Fruit fly (Drosophila melanogaster) Kc167 (cell line): ENCODE results near the gene Mrtf.

Source experiments
- Myc ChIP-seq: fragments of >200 bp; optimal IDR thresholded peaks from 2 replicates; lab custom pipeline; 2017; ENCODE audit warnings: missing external identifiers
- Sin3A ChIP-seq: fragments of >200 bp; optimal IDR thresholded peaks from 2 replicates; lab custom pipeline; 2018; ENCODE audit warnings: missing external identifiers
- h ChIP-seq: fragments of >200 bp; optimal IDR thresholded peaks from 3 replicates; lab custom pipeline; 2018; ENCODE audit warnings: missing external identifiers
- insv ChIP-seq: fragments of >200 bp; optimal IDR thresholded peaks from 3 replicates; lab custom pipeline; 2018; ENCODE audit warnings: missing external identifiers
- psq ChIP-seq: fragments of >200 bp; optimal IDR thresholded peaks from 2 replicates; lab custom pipeline; 2017; ENCODE audit warnings: missing external identifiers
- ttk ChIP-seq: sonication (Bioruptor generic); optimal IDR thresholded peaks from 2 replicates; lab custom pipeline; 2017; ENCODE audit warnings: missing external identifiers

Gene Mrtf

dm6 chr3L:2795363-2795957 is 29.1 kb upstream of the Mrtf start:
- TF ChIP-seq psq (lab: Kevin White, UChicago) = no peak
- no peak for TF ChIP-seq h (lab: Kevin White, UChicago)
- TF ChIP-seq Sin3A (lab: Kevin White, UChicago) = no peak
- TF ChIP-seq Myc (lab: Kevin White, UChicago) = no peak
- no peak for TF ChIP-seq ttk (lab: Kevin White, UChicago)
- TF ChIP-seq insv (lab: Kevin White, UChicago) = no peak

dm6 chr3L:2785941-2786340 is 19.6 kb upstream of the Mrtf start:
- TF ChIP-seq psq (lab: Kevin White, UChicago) = no peak
- no peak for TF ChIP-seq ttk (lab: Kevin White, UChicago)
- TF ChIP-seq Myc (lab: Kevin White, UChicago) = no peak
- TF ChIP-seq h (lab: Kevin White, UChicago) = no peak
- TF ChIP-seq Sin3A (lab: Kevin White, UChicago) = no peak
- no peak for TF ChIP-seq insv (lab: Kevin White, UChicago)

- TF ChIP-seq h (lab: Kevin White, UChicago) = no peak
- no peak for TF ChIP-seq Myc (lab: Kevin White, UChicago)
Measured at dm6 chr3L:2782678-2783027, 16.3 kb upstream of the Mrtf start.

dm6 chr3L:2781991-2782677 is 15.8 kb upstream of the Mrtf start, which contains the start of gene Pgant6:
Gene Pgant6 (plus strand): TSS chr3L:2782255.
- TF ChIP-seq ttk (lab: Kevin White, UChicago) = no peak
- TF ChIP-seq Sin3A (lab: Kevin White, UChicago) = no peak
- TF ChIP-seq psq (lab: Kevin White, UChicago) = no peak
- no peak for TF ChIP-seq insv (lab: Kevin White, UChicago)
- no peak for TF ChIP-seq Myc (lab: Kevin White, UChicago)
- no peak for TF ChIP-seq h (lab: Kevin White, UChicago)

dm6 chr3L:2780711-2781110 is 14.4 kb upstream of the Mrtf start, which contains the start of gene mRpS35:
Gene mRpS35 (plus strand): TSS chr3L:2780899.
- no peak for TF ChIP-seq insv (lab: Kevin White, UChicago)
- no peak for TF ChIP-seq h (lab: Kevin White, UChicago)
- TF ChIP-seq ttk (lab: Kevin White, UChicago) = no peak
- no peak for TF ChIP-seq psq (lab: Kevin White, UChicago)
- no peak for TF ChIP-seq Sin3A (lab: Kevin White, UChicago)
- no peak for TF ChIP-seq Myc (lab: Kevin White, UChicago)

- TF ChIP-seq insv (lab: Kevin White, UChicago) (no peak), h (lab: Kevin White, UChicago) (no peak), ttk (lab: Kevin White, UChicago) (no peak), Myc (lab: Kevin White, UChicago) (no peak), psq (lab: Kevin White, UChicago) (no peak), Sin3A (lab: Kevin White, UChicago) (no peak)
Measured at dm6 chr3L:2773968-2774461, 7.7 kb upstream of the Mrtf start, which contains the start of the genes CG12093 and Atg2. Gene CG12093 (minus strand): TSS chr3L:2774007. Gene Atg2 (plus strand): TSS chr3L:2774338.

dm6 chr3L:2772045-2772444 is 5.7 kb upstream of the Mrtf start, which contains the start of gene AhcyL1:
Gene AhcyL1 (minus strand): TSS chr3L:2772325.
- TF ChIP-seq ttk (lab: Kevin White, UChicago) (no peak), Myc (lab: Kevin White, UChicago) (no peak), insv (lab: Kevin White, UChicago) (no peak), psq (lab: Kevin White, UChicago) (no peak), h (lab: Kevin White, UChicago) (no peak), Sin3A (lab: Kevin White, UChicago) (no peak)

- TF ChIP-seq ttk (lab: Kevin White, UChicago) (no peak), psq (lab: Kevin White, UChicago) (peak; percentile 50), Sin3A (lab: Kevin White, UChicago) (no peak)
Measured at dm6 chr3L:2765794-2766268, 505 bp downstream of the Mrtf start.

- TF ChIP-seq Sin3A (lab: Kevin White, UChicago) (no peak), psq (lab: Kevin White, UChicago) (no peak), ttk (lab: Kevin White, UChicago) (no peak), h (lab: Kevin White, UChicago) (no peak), Myc (lab: Kevin White, UChicago) (no peak)
Measured at dm6 chr3L:2765013-2765738, 1.2 kb downstream of the Mrtf start.

- TF ChIP-seq psq (lab: Kevin White, UChicago) (no peak), ttk (lab: Kevin White, UChicago) (no peak), Sin3A (lab: Kevin White, UChicago) (no peak)
Measured at dm6 chr3L:2763762-2764161, 2.6 kb downstream of the Mrtf start.

dm6 chr3L:2762122-2762521 is 4.2 kb downstream of the Mrtf start:
- TF ChIP-seq psq (lab: Kevin White, UChicago) = no peak
- TF ChIP-seq Myc (lab: Kevin White, UChicago) = no peak
- TF ChIP-seq h (lab: Kevin White, UChicago) = no peak
- TF ChIP-seq ttk (lab: Kevin White, UChicago) = no peak
- no peak for TF ChIP-seq insv (lab: Kevin White, UChicago)
- no peak for TF ChIP-seq Sin3A (lab: Kevin White, UChicago)
